Fruit fly (Drosophila melanogaster) whole organism, embryonic: ENCODE results near the gene dec.

ENCODE experiments used
- BEAF-32 ChIP-seq: fragments of 200-800 bp; sonication (Bioruptor generic); optimal IDR thresholded peaks from 3 replicates; lab custom pipeline; 2017; ENCODE audit warnings: missing biosample characterization, missing genetic modification characterization, mild to moderate bottlenecking, moderate library complexity, missing genetic modification reagents
- Bgb ChIP-seq: fragments of 200-800 bp; sonication (Bioruptor generic); IDR thresholded peaks from 2 replicates; pipeline ENCODE4 v1.3.6; 2022; ENCODE audit warnings: missing biosample characterization, missing genetic modification characterization; ENCODE audit not compliant: partially characterized antibody
- CG10267 ChIP-seq: fragments of 200-800 bp; sonication (Bioruptor generic); optimal IDR thresholded peaks from 2 replicates; lab custom pipeline; 2018; ENCODE audit warnings: missing biosample characterization, mild to moderate bottlenecking, missing genetic modification characterization, moderate library complexity
- CG10565 ChIP-seq: fragments of 200-800 bp; sonication (Bioruptor generic); optimal IDR thresholded peaks from 3 replicates; lab custom pipeline; 2016; ENCODE audit warnings: missing biosample characterization, mild to moderate bottlenecking, missing genetic modification characterization
- CG12299 ChIP-seq: fragments of 200-800 bp; sonication (Bioruptor generic); optimal IDR thresholded peaks from 2 replicates; lab custom pipeline; 2018; ENCODE audit warnings: missing biosample characterization, mild to moderate bottlenecking, missing genetic modification characterization
- CG12769 ChIP-seq: fragments of 200-800 bp; sonication (Bioruptor generic); optimal IDR thresholded peaks from 2 replicates; lab custom pipeline; 2019; ENCODE audit warnings: missing biosample characterization, mild to moderate bottlenecking, missing genetic modification characterization, moderate library complexity
- CG13287 ChIP-seq: fragments of 200-800 bp; sonication (Bioruptor generic); IDR thresholded peaks from 2 replicates; pipeline ENCODE4 v1.3.6; 2022; ENCODE audit warnings: missing biosample characterization, missing genetic modification characterization; ENCODE audit not compliant: partially characterized antibody
- CG13296 ChIP-seq: fragments of 200-800 bp; sonication (Bioruptor generic); optimal IDR thresholded peaks from 3 replicates; lab custom pipeline; 2018; ENCODE audit warnings: missing biosample characterization, mild to moderate bottlenecking, missing genetic modification characterization
- CG13624 ChIP-seq: fragments of 200-800 bp; sonication (Bioruptor generic); optimal IDR thresholded peaks from 2 replicates; lab custom pipeline; 2016; ENCODE audit warnings: missing biosample characterization, missing genetic modification characterization
- CG14860 ChIP-seq: fragments of 200-800 bp; sonication (Bioruptor generic); IDR thresholded peaks from 3 replicates; pipeline ENCODE4 v1.3.6; 2022; ENCODE audit warnings: missing biosample characterization, missing genetic modification characterization; ENCODE audit not compliant: partially characterized antibody
- CG16863 ChIP-seq: fragments of 200-800 bp; sonication (Bioruptor generic); optimal IDR thresholded peaks from 3 replicates; lab custom pipeline; 2016; ENCODE audit warnings: missing biosample characterization, missing genetic modification characterization
- CG2120 ChIP-seq: fragments of 200-800 bp; sonication (Bioruptor generic); optimal IDR thresholded peaks from 3 replicates; lab custom pipeline; 2016; ENCODE audit warnings: missing biosample characterization, missing genetic modification characterization
- CG30431 ChIP-seq: fragments of 200-800 bp; sonication (Bioruptor generic); optimal IDR thresholded peaks from 2 replicates; lab custom pipeline; 2017; ENCODE audit warnings: missing biosample characterization, missing genetic modification characterization
- CG34422 ChIP-seq: fragments of 200-800 bp; sonication (Bioruptor generic); IDR thresholded peaks from 3 replicates; pipeline ENCODE4 v1.3.6; 2022; ENCODE audit warnings: missing biosample characterization, missing genetic modification characterization
- CG42726 ChIP-seq: fragments of 200-800 bp; sonication (Bioruptor generic); IDR thresholded peaks from 2 replicates; pipeline ENCODE4 v1.3.6; 2022; ENCODE audit warnings: missing biosample characterization, missing genetic modification characterization; ENCODE audit not compliant: partially characterized antibody
- CG4360 ChIP-seq: fragments of 200-800 bp; sonication (Bioruptor generic); IDR thresholded peaks from 2 replicates; pipeline ENCODE4 v1.3.6; 2022; ENCODE audit warnings: missing biosample characterization, missing genetic modification characterization
- CG43689 ChIP-seq: fragments of 200-800 bp; sonication (Bioruptor generic); IDR thresholded peaks from 2 replicates; pipeline ENCODE4 v1.3.6; 2022; ENCODE audit warnings: missing biosample characterization, missing genetic modification characterization
- CG4404 ChIP-seq: fragments of 200-800 bp; sonication (Bioruptor generic); IDR thresholded peaks from 2 replicates; pipeline ENCODE4 v1.3.6; 2022; ENCODE audit warnings: missing biosample characterization, missing genetic modification characterization
- CG4424 ChIP-seq: fragments of 200-800 bp; sonication (Bioruptor generic); optimal IDR thresholded peaks from 3 replicates; lab custom pipeline; 2016; ENCODE audit warnings: missing biosample characterization, missing genetic modification characterization
- CG7372 ChIP-seq: fragments of 200-800 bp; sonication (Bioruptor generic); IDR thresholded peaks from 2 replicates; pipeline ENCODE4 v1.3.6; 2022; ENCODE audit warnings: missing biosample characterization, missing genetic modification characterization
- CG8359 ChIP-seq: fragments of 200-800 bp; sonication (Bioruptor generic); optimal IDR thresholded peaks from 2 replicates; lab custom pipeline; 2017; ENCODE audit warnings: missing biosample characterization, mild to moderate bottlenecking, missing genetic modification characterization, borderline replicate concordance
- CG9932 ChIP-seq: fragments of 200-800 bp; sonication (Bioruptor generic); IDR thresholded peaks from 2 replicates; pipeline ENCODE4 v1.3.6; 2022; ENCODE audit warnings: missing biosample characterization, missing genetic modification characterization
- D19A ChIP-seq: fragments of 200-800 bp; optimal IDR thresholded peaks from 3 replicates; lab custom pipeline; 2019; ENCODE audit warnings: missing biosample characterization, mild to moderate bottlenecking, missing genetic modification characterization, moderate library complexity
- E2f2 ChIP-seq: fragments of 200-800 bp; sonication (Bioruptor generic); IDR thresholded peaks from 2 replicates; pipeline ENCODE4 v1.3.6; 2022; ENCODE audit warnings: missing biosample characterization, missing genetic modification characterization
- H2.0 ChIP-seq: fragments of 200-800 bp; sonication (Bioruptor generic); IDR thresholded peaks from 2 replicates; pipeline ENCODE4 v1.3.6; 2022; ENCODE audit warnings: missing biosample characterization, missing genetic modification characterization
- HLH4C ChIP-seq: fragments of 200-800 bp; sonication (Bioruptor generic); IDR thresholded peaks from 3 replicates; pipeline ENCODE4 v1.3.6; 2022; ENCODE audit warnings: missing biosample characterization, missing genetic modification characterization; ENCODE audit not compliant: partially characterized antibody
- Hand ChIP-seq: fragments of 200-800 bp; sonication (Bioruptor generic); optimal IDR thresholded peaks from 2 replicates; lab custom pipeline; 2017; ENCODE audit warnings: mild to moderate bottlenecking, missing biosample characterization, missing genetic modification reagents, missing genetic modification characterization
- HmgZ ChIP-seq: fragments of 200-800 bp; sonication (Bioruptor generic); optimal IDR thresholded peaks from 2 replicates; lab custom pipeline; 2018; ENCODE audit warnings: missing biosample characterization, mild to moderate bottlenecking, missing genetic modification characterization
- Hr78 ChIP-seq, 2 experiments: fragments of 200-800 bp in 1 of 2; fragments of >200 bp in 1 of 2; sonication (Bioruptor generic) in 1 of 2; optimal IDR thresholded peaks; 2 replicates each; lab custom pipeline; 2017 to 2019; ENCODE audit warnings: missing biosample characterization in 2 of 2, missing genetic modification characterization in 2 of 2, mild to moderate bottlenecking in 1 of 2, moderate library complexity in 1 of 2
- Hsf ChIP-seq: fragments of 200-800 bp; sonication (Bioruptor generic); optimal IDR thresholded peaks from 3 replicates; lab custom pipeline; 2016; ENCODE audit warnings: missing biosample characterization, missing genetic modification characterization
- Lhr ChIP-seq: fragments of 200-800 bp; sonication (Bioruptor generic); optimal IDR thresholded peaks from 3 replicates; lab custom pipeline; 2017; ENCODE audit warnings: mild to moderate bottlenecking, missing biosample characterization, missing genetic modification reagents, missing genetic modification characterization
- Oaz ChIP-seq: fragments of 200-800 bp; sonication (Bioruptor generic); IDR thresholded peaks from 2 replicates; pipeline ENCODE4 v1.3.6; 2022; ENCODE audit warnings: missing biosample characterization, missing genetic modification characterization
- Sin3A ChIP-seq: fragments of >200 bp; optimal IDR thresholded peaks from 2 replicates; lab custom pipeline; 2018
- Usf ChIP-seq: fragments of 200-800 bp; sonication (Bioruptor generic); optimal IDR thresholded peaks from 2 replicates; lab custom pipeline; 2017; ENCODE audit warnings: missing genotype, missing biosample characterization, missing genetic modification characterization
- Vsx1 ChIP-seq: fragments of 200-800 bp; sonication (Bioruptor generic); optimal IDR thresholded peaks from 2 replicates; lab custom pipeline; 2017; ENCODE audit warnings: missing biosample characterization, mild to moderate bottlenecking, missing genetic modification characterization, missing genetic modification reagents
- Xbp1 ChIP-seq: fragments of 200-800 bp; sonication (Bioruptor generic); optimal IDR thresholded peaks from 3 replicates; lab custom pipeline; 2016; ENCODE audit warnings: missing biosample characterization, mild to moderate bottlenecking, missing genetic modification characterization
- ase ChIP-seq: fragments of 200-800 bp; sonication (Bioruptor generic); IDR thresholded peaks from 3 replicates; pipeline ENCODE4 v1.3.6; 2022; ENCODE audit warnings: missing biosample characterization, missing genetic modification characterization
- chif ChIP-seq, 2 experiments: fragments of 200-800 bp; sonication (Bioruptor generic); optimal IDR thresholded peaks; 3 replicates each; lab custom pipeline; 2016; ENCODE audit warnings: missing biosample characterization in 2 of 2, missing genetic modification characterization in 2 of 2
- exex ChIP-seq: fragments of 200-800 bp; sonication (Bioruptor generic); optimal IDR thresholded peaks from 4 replicates; lab custom pipeline; 2018; ENCODE audit warnings: missing biosample characterization, mild to moderate bottlenecking, missing genetic modification characterization, moderate library complexity
- fu2 ChIP-seq: fragments of 200-800 bp; sonication (Bioruptor generic); optimal IDR thresholded peaks from 2 replicates; lab custom pipeline; 2016; ENCODE audit warnings: missing biosample characterization, missing genetic modification characterization
- grn ChIP-seq: fragments of 200-800 bp; sonication (Bioruptor generic); optimal IDR thresholded peaks from 3 replicates; lab custom pipeline; 2017; ENCODE audit warnings: missing biosample characterization, missing genetic modification characterization
- h ChIP-seq: fragments of >200 bp; optimal IDR thresholded peaks from 2 replicates; lab custom pipeline; 2017
- jing ChIP-seq: fragments of 200-800 bp; sonication (Bioruptor generic); optimal IDR thresholded peaks from 2 replicates; lab custom pipeline; 2018; ENCODE audit warnings: missing biosample characterization, mild to moderate bottlenecking, missing genetic modification characterization
- klu ChIP-seq: fragments of 200-800 bp; sonication (Bioruptor generic); IDR thresholded peaks from 2 replicates; pipeline ENCODE4 v1.3.6; 2022; ENCODE audit warnings: missing biosample characterization, missing genetic modification characterization
- odd ChIP-seq: fragments of 200-800 bp; sonication (Bioruptor generic); optimal IDR thresholded peaks from 2 replicates; lab custom pipeline; 2017; ENCODE audit warnings: missing biosample characterization, mild to moderate bottlenecking, missing genetic modification characterization
- pzg ChIP-seq: fragments of 200-800 bp; sonication (Bioruptor generic); optimal IDR thresholded peaks from 3 replicates; lab custom pipeline; 2018; ENCODE audit warnings: missing biosample characterization, mild to moderate bottlenecking, missing genetic modification characterization, moderate library complexity
- row ChIP-seq: fragments of 200-800 bp; sonication (Bioruptor generic); IDR thresholded peaks from 3 replicates; pipeline ENCODE4 v1.3.6; 2022; ENCODE audit warnings: missing biosample characterization, missing genetic modification characterization
- seq ChIP-seq: fragments of 200-800 bp; sonication (Bioruptor generic); IDR thresholded peaks from 2 replicates; pipeline ENCODE4 v1.3.6; 2022; ENCODE audit warnings: missing biosample characterization, missing genetic modification characterization
- so ChIP-seq: fragments of 200-800 bp; sonication (Bioruptor generic); IDR thresholded peaks from 3 replicates; pipeline ENCODE4 v1.3.6; 2022; ENCODE audit warnings: missing biosample characterization, missing genetic modification characterization
- z ChIP-seq: fragments of 200-800 bp; sonication (Bioruptor generic); IDR thresholded peaks from 3 replicates; pipeline ENCODE4 v1.3.6; 2022; ENCODE audit warnings: missing biosample characterization, missing genetic modification characterization

The dec gene

DNA sequence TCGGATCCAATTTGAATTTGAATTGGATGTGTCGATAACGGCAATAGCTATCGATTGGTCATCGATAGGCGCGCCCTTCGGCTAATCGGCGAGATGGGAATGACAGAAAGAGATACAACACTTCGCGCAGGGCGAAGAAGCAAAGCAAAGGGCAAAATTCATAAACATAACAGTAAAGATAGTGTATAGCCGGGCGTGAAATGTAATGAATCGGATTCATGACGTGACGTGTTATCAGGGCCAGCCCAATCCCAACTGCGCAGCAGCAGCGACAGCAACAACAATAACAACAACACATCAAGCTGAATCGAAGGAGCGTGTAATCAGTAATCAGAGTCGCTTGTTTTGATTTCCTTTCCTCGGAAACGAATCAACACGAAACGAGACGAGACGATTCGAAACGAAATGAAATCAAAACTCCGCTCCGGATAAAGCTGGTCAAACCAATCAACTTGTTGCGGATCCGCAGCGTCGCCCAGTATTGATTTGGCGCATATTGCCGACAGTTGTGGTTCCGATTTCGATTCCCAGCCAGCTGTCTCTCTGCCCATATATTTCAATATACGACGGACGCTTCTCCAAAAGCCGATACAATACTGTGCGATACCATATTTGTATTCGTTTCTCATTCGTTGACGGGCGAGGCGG is 39.1 kb upstream of the dec start, which contains the start of gene snz (continued):
- TF ChIP-seq CG12769 (tag; lab: Kevin White, UChicago) = no peak
- peak; percentile 83 for TF ChIP-seq CG13287 (GFP tag; lab: Robert Waterston, UW)
- TF ChIP-seq BEAF-32 (GFP tag; lab: Kevin White, UChicago) = peak; percentile 73
- peak; percentile 77 for TF ChIP-seq CG4360 (GFP tag; lab: Robert Waterston, UW)
- no peak for TF ChIP-seq jing (GFP tag; lab: Kevin White, UChicago)
- TF ChIP-seq so (GFP tag; lab: Robert Waterston, UW) = no peak
- peak; percentile 83 for TF ChIP-seq E2f2 (GFP tag; lab: Robert Waterston, UW)
- TF ChIP-seq Usf (GFP tag; lab: Kevin White, UChicago) = no peak
- no peak for TF ChIP-seq Oaz (GFP tag; lab: Robert Waterston, UW)
- TF ChIP-seq CG7372 (GFP tag; lab: Robert Waterston, UW) = no peak
- TF ChIP-seq Hsf (GFP tag; lab: Kevin White, UChicago) = no peak
- no peak for TF ChIP-seq Vsx1 (GFP tag; lab: Kevin White, UChicago)
- TF ChIP-seq CG12299 (tag; lab: Kevin White, UChicago) = no peak
- no peak for TF ChIP-seq Lhr (GFP tag; lab: Kevin White, UChicago)
- peak; percentile 22 for TF ChIP-seq CG10267
- TF ChIP-seq CG8359 (GFP tag; lab: Kevin White, UChicago) = no peak
- TF ChIP-seq CG13296 (GFP tag; lab: Kevin White, UChicago) = no peak
- no peak for TF ChIP-seq ase (GFP tag; lab: Robert Waterston, UW)
- no peak for TF ChIP-seq CG16863
- no peak for TF ChIP-seq CG10565 (GFP tag; lab: Kevin White, UChicago)
- no peak for TF ChIP-seq seq
- TF ChIP-seq pzg (GFP tag; lab: Kevin White, UChicago) = peak; percentile 57
- TF ChIP-seq CG43689 (GFP tag; lab: Robert Waterston, UW) = no peak
- TF ChIP-seq CG13624 = peak; percentile 47
- peak; percentile 69 for TF ChIP-seq grn (GFP tag; lab: Kevin White, UChicago)
- TF ChIP-seq Hr78 (GFP tag; optimal IDR thresholded peaks at IDR 0.05; lab: Kevin White, UChicago) = no peak
- no peak for TF ChIP-seq h (lab: Kevin White, UChicago)
- TF ChIP-seq CG14860 (GFP tag; lab: Robert Waterston, UW) = peak; percentile 77
- TF ChIP-seq row (GFP tag; lab: Robert Waterston, UW) = peak; percentile 55
- no peak for TF ChIP-seq CG4404 (GFP tag; lab: Robert Waterston, UW)
- TF ChIP-seq klu (GFP tag; lab: Robert Waterston, UW) = no peak
- TF ChIP-seq CG9932 (GFP tag; lab: Robert Waterston, UW) = 0 out of 2 replicates have a peak, but pooled peaks have one; percentile 5
- no peak for TF ChIP-seq CG4424
- peak; percentile 42; the same call in 1 of the 2 replicates for TF ChIP-seq CG42726
- no peak for TF ChIP-seq H2.0
- TF ChIP-seq CG30431 (GFP tag; lab: Kevin White, UChicago) = no peak
- TF ChIP-seq Xbp1 (GFP tag; lab: Kevin White, UChicago) = peak; percentile 5
- TF ChIP-seq Sin3A (lab: Kevin White, UChicago) = peak; percentile 8
- TF ChIP-seq chif (GFP tag; optimal IDR thresholded peaks at IDR 0.05; lab: Kevin White, UChicago) = no peak
- peak; percentile 6 for TF ChIP-seq Hand (GFP tag; lab: Kevin White, UChicago)
- TF ChIP-seq CG34422 (GFP tag; lab: Robert Waterston, UW) = peak; percentile 47; the same call in 1 of the 3 replicates
- peak; percentile 25 for TF ChIP-seq CG2120 (GFP tag; lab: Kevin White, UChicago)
- peak; percentile 68 for TF ChIP-seq exex (tag; lab: Kevin White, UChicago)
- peak; percentile 82 for TF ChIP-seq Bgb (GFP tag; lab: Robert Waterston, UW)
- peak; percentile 86 for TF ChIP-seq HLH4C (GFP tag; lab: Robert Waterston, UW)
- TF ChIP-seq odd = no peak
- TF ChIP-seq z = no peak
- TF ChIP-seq HmgZ (tag; lab: Kevin White, UChicago) = peak; percentile 54
- no peak for TF ChIP-seq fu2
- TF ChIP-seq D19A (tag; lab: Kevin White, UChicago) = peak; percentile 86
